Fruit fly (Drosophila melanogaster): ENCODE data around the gene CG45011.

dm6 chr2L:11809823-11810222, 24.1 kb upstream of the CG45011 start:
- TF ChIP-seq pan (optimal IDR thresholded peaks at IDR 0.05) (no peak), N (GFP tag; optimal IDR thresholded peaks at IDR 0.05) (no peak), jim (GFP tag; optimal IDR thresholded peaks at IDR 0.05) (no peak), h (GFP tag; optimal IDR thresholded peaks at IDR 0.05) (no peak), Abd-B (GFP tag; optimal IDR thresholded peaks at IDR 0.05) (no peak), dsf (GFP tag; optimal IDR thresholded peaks at IDR 0.05; ENCODE audit: borderline replicate concordance) (no peak), HLH106 (tag; optimal IDR thresholded peaks at IDR 0.05) (no peak), GATAd (GFP tag; optimal IDR thresholded peaks at IDR 0.05) (no peak), Jra (GFP tag; optimal IDR thresholded peaks at IDR 0.05) (no peak), Hnf4 (GFP tag; optimal IDR thresholded peaks at IDR 0.05) (no peak), CG32264 (GFP tag; optimal IDR thresholded peaks at IDR 0.05) (no peak), fru (GFP tag; optimal IDR thresholded peaks at IDR 0.05) (no peak)
